Worm (Caenorhabditis elegans): ENCODE results near the gene K10H10.4.

DNA sequence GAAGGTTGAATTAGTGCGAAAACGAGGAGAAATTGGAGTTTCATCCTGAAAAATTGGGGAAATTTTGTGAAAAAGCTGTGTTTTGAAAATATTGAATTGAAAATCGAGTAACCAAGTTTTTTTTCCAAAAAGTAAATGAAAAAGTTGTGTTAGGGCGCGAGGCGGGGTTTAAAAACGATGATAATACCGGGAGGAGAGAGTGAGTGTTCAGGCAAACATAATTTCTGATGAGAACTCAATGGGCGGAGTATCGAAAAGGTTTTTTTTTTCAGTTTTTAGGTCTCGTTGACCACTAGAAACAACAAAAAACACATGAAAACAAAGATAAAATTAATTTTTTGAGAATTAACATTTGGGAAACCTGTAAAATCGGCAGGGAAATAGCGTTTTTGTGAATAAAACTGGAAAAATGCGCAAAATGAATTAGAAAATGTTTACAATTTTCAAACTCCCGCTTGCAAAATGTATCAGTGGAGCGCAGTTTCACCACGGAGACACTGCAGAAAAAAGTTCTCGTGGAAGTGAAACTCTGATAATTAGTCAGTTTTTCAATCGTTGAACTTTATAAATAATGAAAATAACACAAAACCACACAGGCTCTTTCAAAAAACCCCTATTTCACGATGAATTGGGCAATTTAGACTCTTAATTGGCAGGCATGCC, 20.5 kb upstream of the K10H10.4 start, which contains the start of gene C13B4.1:
- TF ChIP-seq fkh-10 (GFP tag; optimal IDR thresholded peaks at IDR 0.05) (no peak), sox-4 (tag; optimal IDR thresholded peaks at IDR 0.05) (no peak), ztf-16 (tag; optimal IDR thresholded peaks at IDR 0.05) (no peak), pat-9 (tag; optimal IDR thresholded peaks at IDR 0.05) (no peak), ama-1 (optimal IDR thresholded peaks at IDR 0.05) (no peak), pha-4 (tag; optimal IDR thresholded peaks at IDR 0.05) (no peak), K02D7.2 (tag; optimal IDR thresholded peaks at IDR 0.05) (no peak), ceh-9 (tag; optimal IDR thresholded peaks at IDR 0.05) (no peak), gmeb-2 (tag; optimal IDR thresholded peaks at IDR 0.05) (no peak), rnt-1 (tag; optimal IDR thresholded peaks at IDR 0.05) (no peak)

All from whole organism, late embryonic.